Worm (Caenorhabditis elegans) whole organism, L4 larva: Measurements from ENCODE around the gene tnt-2.

ENCODE experiments used
- D1046.2 ChIP-seq: fragments of 200-800 bp; sonication (Bioruptor generic); IDR thresholded peaks from 2 replicates; pipeline ENCODE4 v1.3.6; 2022; ENCODE audit warnings: missing genetic modification characterization, missing compliant biosample characterization
- F37D6.2 ChIP-seq: sonication (generic microtip); optimal IDR thresholded peaks from 2 replicates; lab custom pipeline; 2016; ENCODE audit warnings: mild to moderate bottlenecking, missing genetic modification characterization, missing compliant biosample characterization
- R02D3.7 ChIP-seq: fragments of 150-350 bp; sonication (generic microtip); optimal IDR thresholded peaks from 3 replicates; lab custom pipeline; 2014; ENCODE audit warnings: missing biosample characterization, missing genetic modification characterization
- Y105C5A.15 ChIP-seq: fragments of 200-800 bp; sonication (Bioruptor generic); IDR thresholded peaks from 2 replicates; pipeline ENCODE4 v1.3.6; 2022; ENCODE audit warnings: missing genetic modification characterization, missing compliant biosample characterization
- Y48G9A.11 ChIP-seq: fragments of 200-800 bp; sonication (Bioruptor generic); IDR thresholded peaks from 2 replicates; pipeline ENCODE4 v1.3.6; 2022; ENCODE audit warnings: missing genetic modification reagents, missing genetic modification characterization, missing compliant biosample characterization
- Y5F2A.4 ChIP-seq: fragments of 200-800 bp; sonication (Bioruptor generic); optimal IDR thresholded peaks from 2 replicates; lab custom pipeline; 2018; ENCODE audit warnings: mild to moderate bottlenecking, missing genetic modification characterization, missing compliant biosample characterization
- attf-4 ChIP-seq: sonication (generic microtip); optimal IDR thresholded peaks from 3 replicates; lab custom pipeline; 2017; ENCODE audit warnings: missing biosample characterization, missing genetic modification characterization
- ceh-20 ChIP-seq: fragments of 200-800 bp; sonication (Bioruptor generic); IDR thresholded peaks from 2 replicates; pipeline ENCODE4 v1.3.6; 2022; ENCODE audit warnings: missing genetic modification reagents, missing genetic modification characterization, missing compliant biosample characterization
- ceh-28 ChIP-seq: fragments of 150-350 bp; optimal IDR thresholded peaks from 2 replicates; lab custom pipeline; 2014; ENCODE audit warnings: missing biosample characterization, missing genetic modification reagents, missing genetic modification characterization
- ceh-44 ChIP-seq: fragments of 200-800 bp; sonication (Bioruptor generic); IDR thresholded peaks from 2 replicates; pipeline ENCODE4 v1.3.6; 2022; ENCODE audit warnings: missing genetic modification reagents, missing genetic modification characterization, missing compliant biosample characterization
- ceh-62 ChIP-seq: sonication (generic microtip); optimal IDR thresholded peaks from 2 replicates; lab custom pipeline; 2017; ENCODE audit warnings: missing biosample characterization, missing genetic modification characterization
- daf-12 ChIP-seq: fragments of 150-350 bp; optimal IDR thresholded peaks from 2 replicates; lab custom pipeline; 2014; ENCODE audit warnings: missing biosample characterization, missing genetic modification reagents, missing genetic modification characterization
- daf-16 ChIP-seq, 3 experiments: sonication (generic microtip); optimal IDR thresholded peaks; 2 replicates each; lab custom pipeline; 2016 to 2017; ENCODE audit warnings: missing genetic modification characterization in 3 of 3, missing genetic modification reagents in 3 of 3, mild to moderate bottlenecking in 2 of 3, missing compliant biosample characterization in 2 of 3, missing biosample characterization in 1 of 3, moderate library complexity in 1 of 3
- duxl-1 ChIP-seq: sonication (generic microtip); optimal IDR thresholded peaks from 2 replicates; lab custom pipeline; 2016; ENCODE audit warnings: mild to moderate bottlenecking, missing genetic modification characterization, moderate library complexity, missing compliant biosample characterization; ENCODE audit not compliant: poor library complexity
- dve-1 ChIP-seq: sonication (generic microtip); optimal IDR thresholded peaks from 2 replicates; lab custom pipeline; 2017; ENCODE audit warnings: antibody characterized with exemption, mild to moderate bottlenecking, missing genetic modification characterization, missing compliant biosample characterization; ENCODE audit not compliant: insufficient read depth
- egl-27 ChIP-seq: sonication (generic microtip); optimal IDR thresholded peaks from 3 replicates; lab custom pipeline; 2017; ENCODE audit warnings: missing biosample characterization, missing genetic modification reagents, missing genetic modification characterization
- fos-1 ChIP-seq: fragments of 150-350 bp; optimal IDR thresholded peaks from 2 replicates; lab custom pipeline; 2014; ENCODE audit warnings: missing biosample characterization, missing genetic modification characterization
- gei-8 ChIP-seq: fragments of 200-800 bp; sonication (Bioruptor generic); optimal IDR thresholded peaks from 2 replicates; lab custom pipeline; 2018; ENCODE audit warnings: mild to moderate bottlenecking, missing genetic modification characterization, missing compliant biosample characterization
- hlh-11 ChIP-seq: fragments of 200-800 bp; sonication (Bioruptor generic); optimal IDR thresholded peaks from 2 replicates; lab custom pipeline; 2018; ENCODE audit warnings: mild to moderate bottlenecking, missing genetic modification characterization, missing compliant biosample characterization
- hlh-30 ChIP-seq: sonication (generic microtip); optimal IDR thresholded peaks from 2 replicates; lab custom pipeline; 2017; ENCODE audit warnings: antibody characterized with exemption, mild to moderate bottlenecking, missing genetic modification characterization, missing compliant biosample characterization; ENCODE audit not compliant: insufficient read depth
- lim-7 ChIP-seq: fragments of 200-800 bp; sonication (Bioruptor generic); IDR thresholded peaks from 2 replicates; pipeline ENCODE4 v1.3.6; 2022; ENCODE audit warnings: missing genetic modification characterization, missing compliant biosample characterization
- lin-13 ChIP-seq: fragments of 150-350 bp; optimal IDR thresholded peaks from 2 replicates; lab custom pipeline; 2014; ENCODE audit warnings: missing biosample characterization, missing genetic modification reagents, missing genetic modification characterization
- lin-15B ChIP-seq: fragments of 150-350 bp; sonication (generic microtip); optimal IDR thresholded peaks from 3 replicates; lab custom pipeline; 2014; ENCODE audit warnings: missing biosample characterization, missing genetic modification characterization
- lin-39 ChIP-seq: fragments of 150-350 bp; optimal IDR thresholded peaks from 2 replicates; lab custom pipeline; 2014; ENCODE audit warnings: missing biosample characterization, missing genetic modification reagents, missing genetic modification characterization
- madf-5 ChIP-seq, 2 experiments: fragments of 200-800 bp; sonication (Bioruptor generic); IDR thresholded peaks; 2 replicates each; pipeline ENCODE4 v1.3.6; 2022; ENCODE audit warnings: missing compliant biosample characterization in 2 of 2, missing genetic modification characterization in 2 of 2
- madf-9 ChIP-seq: fragments of 200-800 bp; sonication (Bioruptor generic); conservative IDR thresholded peaks from 2 replicates; pipeline ENCODE4 v1.3.6; 2022; ENCODE audit warnings: missing genetic modification reagents, missing genetic modification characterization, missing compliant biosample characterization
- mdl-1 ChIP-seq, 2 experiments: fragments of 150-350 bp in 1 of 2; sonication (generic microtip) in 1 of 2; optimal IDR thresholded peaks; 2 replicates each; lab custom pipeline; 2014 to 2017; ENCODE audit warnings: missing biosample characterization in 2 of 2, missing genetic modification characterization in 2 of 2
- mes-2 ChIP-seq: sonication (generic microtip); optimal IDR thresholded peaks from 2 replicates; lab custom pipeline; 2016; ENCODE audit warnings: missing genotype, mild to moderate bottlenecking, missing genetic modification characterization, missing compliant biosample characterization; ENCODE audit not compliant: poor library complexity, severe bottlenecking
- mxl-2 ChIP-seq: fragments of 200-800 bp; sonication (Bioruptor generic); conservative IDR thresholded peaks from 2 replicates; pipeline ENCODE4 v1.3.6; 2022; ENCODE audit warnings: missing genetic modification reagents, missing genetic modification characterization, missing compliant biosample characterization
- mxl-3 ChIP-seq: fragments of 200-800 bp; sonication (Bioruptor generic); optimal IDR thresholded peaks from 2 replicates; lab custom pipeline; 2018; ENCODE audit warnings: mild to moderate bottlenecking, missing genetic modification characterization, missing compliant biosample characterization
- nhr-10 ChIP-seq: fragments of 150-350 bp; optimal IDR thresholded peaks from 2 replicates; lab custom pipeline; 2014; ENCODE audit warnings: missing biosample characterization, missing genetic modification characterization
- nhr-237 ChIP-seq: sonication (generic microtip); optimal IDR thresholded peaks from 2 replicates; lab custom pipeline; 2017; ENCODE audit warnings: missing biosample characterization, missing genetic modification characterization
- nhr-41 ChIP-seq: fragments of 200-800 bp; sonication (Bioruptor generic); IDR thresholded peaks from 2 replicates; pipeline ENCODE4 v1.3.6; 2022; ENCODE audit warnings: missing genetic modification reagents, missing genetic modification characterization, missing compliant biosample characterization
- nhr-42 ChIP-seq: fragments of 200-800 bp; sonication (Bioruptor generic); IDR thresholded peaks from 2 replicates; pipeline ENCODE4 v1.3.6; 2022; ENCODE audit warnings: missing genetic modification characterization, missing compliant biosample characterization
- nhr-48 ChIP-seq: sonication (generic microtip); optimal IDR thresholded peaks from 2 replicates; lab custom pipeline; 2016; ENCODE audit warnings: mild to moderate bottlenecking, missing genetic modification characterization, missing compliant biosample characterization
- nhr-6 ChIP-seq: fragments of 150-350 bp; optimal IDR thresholded peaks from 2 replicates; lab custom pipeline; 2014; ENCODE audit warnings: missing biosample characterization, missing genetic modification characterization
- nhr-77 ChIP-seq: fragments of 150-350 bp; optimal IDR thresholded peaks from 2 replicates; lab custom pipeline; 2014; ENCODE audit warnings: missing biosample characterization, missing genetic modification characterization
- pha-4 ChIP-seq, 2 experiments: fragments of 150-350 bp in 1 of 2; fragments of 200-800 bp in 1 of 2; sonication (Bioruptor generic) in 1 of 2; IDR thresholded peaks in 1 of 2; optimal IDR thresholded peaks in 1 of 2; 2 replicates each; pipeline versions ENCODE4 v1.3.6 to Lab custom; 2014 to 2022; ENCODE audit warnings: missing genetic modification characterization in 2 of 2, missing genetic modification reagents in 2 of 2, missing biosample characterization in 1 of 2, missing compliant biosample characterization in 1 of 2
- pqm-1 ChIP-seq: sonication (generic microtip); optimal IDR thresholded peaks from 2 replicates; lab custom pipeline; 2017; ENCODE audit warnings: missing biosample characterization, missing genetic modification characterization
- skn-1 ChIP-seq: fragments of 150-350 bp; optimal IDR thresholded peaks from 2 replicates; lab custom pipeline; 2014; ENCODE audit warnings: missing biosample characterization, missing genetic modification characterization
- snpc-1.2 ChIP-seq: fragments of 200-800 bp; sonication (Bioruptor generic); IDR thresholded peaks from 2 replicates; pipeline ENCODE4 v1.3.6; 2022; ENCODE audit warnings: missing genetic modification reagents, missing genetic modification characterization, missing compliant biosample characterization
- tra-1 ChIP-seq: fragments of 200-800 bp; sonication (Bioruptor generic); IDR thresholded peaks from 2 replicates; pipeline ENCODE4 v1.3.6; 2022; ENCODE audit warnings: missing genetic modification reagents, missing genetic modification characterization, missing compliant biosample characterization
- unc-130 ChIP-seq: sonication (generic microtip); optimal IDR thresholded peaks from 2 replicates; lab custom pipeline; 2016; ENCODE audit warnings: missing genetic modification reagents, missing genetic modification characterization, missing compliant biosample characterization
- unc-39 ChIP-seq: sonication (generic microtip); optimal IDR thresholded peaks from 2 replicates; lab custom pipeline; 2017; ENCODE audit warnings: missing biosample characterization, missing genetic modification characterization
- unc-62 ChIP-seq, 3 experiments: fragments of 150-350 bp in 1 of 3; sonication (generic microtip); optimal IDR thresholded peaks in 2 of 3; peaks in 1 of 3; 1 replicate in 1 of 3; 2 replicates in 2 of 3; lab custom pipeline; 2014 to 2017; ENCODE audit warnings: missing biosample characterization in 3 of 3, missing genetic modification characterization in 3 of 3, missing genetic modification reagents in 3 of 3, missing genotype in 1 of 3
- vab-7 ChIP-seq: fragments of 200-800 bp; sonication (Bioruptor generic); IDR thresholded peaks from 2 replicates; pipeline ENCODE4 v1.3.6; 2022; ENCODE audit warnings: missing genetic modification reagents, missing genetic modification characterization, missing compliant biosample characterization
- zfp-2 ChIP-seq: sonication (generic microtip); optimal IDR thresholded peaks from 2 replicates; lab custom pipeline; 2016; ENCODE audit warnings: mild to moderate bottlenecking, missing genetic modification characterization, missing compliant biosample characterization
- zip-2 ChIP-seq: fragments of 150-350 bp; optimal IDR thresholded peaks from 2 replicates; lab custom pipeline; 2014; ENCODE audit warnings: missing biosample characterization, missing genetic modification characterization
- ztf-11 ChIP-seq: fragments of 150-350 bp; optimal IDR thresholded peaks from 2 replicates; lab custom pipeline; 2014; ENCODE audit warnings: missing biosample characterization, missing genetic modification characterization
- ztf-7 ChIP-seq: fragments of 150-350 bp; optimal IDR thresholded peaks from 2 replicates; lab custom pipeline; 2014; ENCODE audit warnings: missing biosample characterization, missing genetic modification characterization

The tnt-2 gene

ce11 chrX:8713754-8714295 is 9.5 kb downstream of the tnt-2 start, which contains the start of gene F53A9.6:
Gene F53A9.6 (minus strand): TSS chrX:8713804.
- TF ChIP-seq mes-2 (tag; lab: Kevin White, UChicago) = peak; percentile 21
- TF ChIP-seq pha-4 (GFP tag; IDR thresholded peaks at IDR 0.05; lab: Robert Waterston, UW) = no peak
- no peak for TF ChIP-seq pha-4 (tag; optimal IDR thresholded peaks at IDR 0.05; lab: Kevin White, UChicago)
- TF ChIP-seq skn-1 (tag; lab: Kevin White, UChicago) = no peak
- no peak for TF ChIP-seq daf-16 (GFP tag; optimal IDR thresholded peaks at IDR 0.05; lab: Kevin White, UChicago)
- TF ChIP-seq daf-16 (tag; optimal IDR thresholded peaks at IDR 0.05; lab: Kevin White, UChicago) = peak; percentile 47
- TF ChIP-seq daf-12 (tag; lab: Kevin White, UChicago) = no peak
- TF ChIP-seq nhr-77 (tag; lab: Kevin White, UChicago) = no peak
- TF ChIP-seq fos-1 (tag; lab: Kevin White, UChicago) = no peak
- TF ChIP-seq nhr-48 = no peak
- TF ChIP-seq duxl-1 (tag; lab: Kevin White, UChicago) = no peak
- no peak for TF ChIP-seq mxl-2
- TF ChIP-seq Y105C5A.15 (GFP tag; lab: Robert Waterston, UW) = no peak
- no peak for TF ChIP-seq lim-7 (GFP tag; lab: Robert Waterston, UW)
- no peak for TF ChIP-seq ztf-11
- TF ChIP-seq nhr-41 = no peak
- TF ChIP-seq F37D6.2 = no peak
- TF ChIP-seq nhr-237 (tag; lab: Kevin White, UChicago) = no peak
- peak; percentile 23 for TF ChIP-seq pqm-1
- TF ChIP-seq vab-7 (GFP tag; lab: Robert Waterston, UW) = no peak
- TF ChIP-seq unc-39 (tag; lab: Kevin White, UChicago) = no peak
- TF ChIP-seq snpc-1.2 (GFP tag; lab: Robert Waterston, UW) = no peak
- TF ChIP-seq madf-5 (GFP tag; IDR thresholded peaks at IDR 0.05; lab: Robert Waterston, UW) = no peak
- no peak for TF ChIP-seq egl-27 (tag; lab: Kevin White, UChicago)
- TF ChIP-seq hlh-11 = peak; percentile 40
- TF ChIP-seq zip-2 (tag; lab: Kevin White, UChicago) = no peak
- TF ChIP-seq tra-1 (GFP tag; lab: Robert Waterston, UW) = no peak
- TF ChIP-seq madf-9 (GFP tag; lab: Robert Waterston, UW) = no peak
- TF ChIP-seq hlh-30 (tag; lab: Kevin White, UChicago) = peak; percentile 63
- TF ChIP-seq R02D3.7 (tag; lab: Kevin White, UChicago) = no peak
- no peak for TF ChIP-seq gei-8 (GFP tag; lab: Kevin White, UChicago)
- TF ChIP-seq nhr-6 (tag; lab: Kevin White, UChicago) = peak; percentile 86
- no peak for TF ChIP-seq lin-15B (tag; lab: Kevin White, UChicago)
- no peak for TF ChIP-seq ceh-44 (GFP tag; lab: Robert Waterston, UW)
- TF ChIP-seq lin-13 (GFP tag; lab: Kevin White, UChicago) = no peak
- no peak for TF ChIP-seq nhr-10 (tag; lab: Kevin White, UChicago)
- TF ChIP-seq zfp-2 (tag; lab: Kevin White, UChicago) = no peak
- no peak for TF ChIP-seq mdl-1 (tag; optimal IDR thresholded peaks at IDR 0.05; lab: Kevin White, UChicago)
- TF ChIP-seq attf-4 (tag; lab: Kevin White, UChicago) = no peak
- TF ChIP-seq D1046.2 = no peak
- TF ChIP-seq ceh-20 (GFP tag; lab: Robert Waterston, UW) = no peak
- no peak for TF ChIP-seq lin-39 (tag; lab: Kevin White, UChicago)
- TF ChIP-seq unc-130 = no peak
- TF ChIP-seq ceh-62 (tag; lab: Kevin White, UChicago) = no peak
- TF ChIP-seq Y48G9A.11 (GFP tag; lab: Robert Waterston, UW) = no peak
- TF ChIP-seq ceh-28 (tag; lab: Kevin White, UChicago) = no peak
- peak in 1 of 2 experiments; percentile 78 for TF ChIP-seq unc-62 (GFP tag; optimal IDR thresholded peaks at IDR 0.05 in 1 of 2; lab: Kevin White, UChicago)
- TF ChIP-seq unc-62 (tag; optimal IDR thresholded peaks at IDR 0.05; lab: Kevin White, UChicago) = no peak
- peak; percentile 79 for TF ChIP-seq dve-1 (tag; lab: Kevin White, UChicago)
- no peak for TF ChIP-seq ztf-7 (tag; lab: Kevin White, UChicago)
- TF ChIP-seq Y5F2A.4 = no peak
- no peak for TF ChIP-seq mxl-3 (GFP tag; lab: Kevin White, UChicago)
- no peak for TF ChIP-seq nhr-42 (GFP tag; lab: Robert Waterston, UW)
